Fruit fly (Drosophila melanogaster) S2 (cell line): ENCODE measurements around the gene hec.

ENCODE experiments used
- CG8478 ChIP-seq: fragments of >200 bp; optimal IDR thresholded peaks from 2 replicates; lab custom pipeline; 2018
- CTCF ChIP-seq, 2 experiments: fragments of >200 bp; optimal IDR thresholded peaks; 2 replicates each; lab custom pipeline; 2018

dm6 chrX:12905901-12906689, 51.2 kb downstream of the hec start, which contains the start of gene CG4404:
- no peak for TF ChIP-seq CG8478
- TF ChIP-seq CTCF (optimal IDR thresholded peaks at IDR 0.05; lab: Kevin White, UChicago) = no peak
